Fruit fly (Drosophila melanogaster) whole organism, prepupa: ENCODE data around the gene RanBP3.

Source experiments
- Blimp-1 ChIP-seq: fragments of 200-800 bp; sonication (Bioruptor generic); optimal IDR thresholded peaks from 3 replicates; lab custom pipeline; 2017; ENCODE audit warnings: missing biosample characterization, missing genetic modification characterization, mild to moderate bottlenecking, moderate library complexity, missing genetic modification reagents
- CG11294 ChIP-seq: fragments of 200-800 bp; sonication (Bioruptor generic); IDR thresholded peaks from 2 replicates; pipeline ENCODE4 v1.3.6; 2022; ENCODE audit warnings: missing biosample characterization, missing genetic modification characterization
- CG11762 ChIP-seq: fragments of 200-800 bp; sonication (Bioruptor generic); optimal IDR thresholded peaks from 3 replicates; lab custom pipeline; 2016; ENCODE audit warnings: missing biosample characterization, missing genetic modification characterization; ENCODE audit not compliant: insufficient read depth
- CG11902 ChIP-seq: fragments of 200-800 bp; sonication (Bioruptor generic); optimal IDR thresholded peaks from 3 replicates; lab custom pipeline; 2016; ENCODE audit warnings: missing biosample characterization, missing genetic modification characterization
- CG15336 ChIP-seq: fragments of 200-800 bp; sonication (Bioruptor generic); IDR thresholded peaks from 2 replicates; pipeline ENCODE4 v1.3.6; 2022; ENCODE audit warnings: missing biosample characterization, missing genetic modification characterization
- CG1621 ChIP-seq: fragments of 200-800 bp; sonication (Bioruptor generic); optimal IDR thresholded peaks from 3 replicates; lab custom pipeline; 2018; ENCODE audit warnings: missing biosample characterization, mild to moderate bottlenecking, missing genetic modification characterization
- CG31627 ChIP-seq: fragments of 200-800 bp; sonication (Bioruptor generic); optimal IDR thresholded peaks from 3 replicates; lab custom pipeline; 2016; ENCODE audit warnings: missing biosample characterization, missing genetic modification characterization
- CG32006 ChIP-seq: fragments of 200-800 bp; sonication (Bioruptor generic); optimal IDR thresholded peaks from 3 replicates; lab custom pipeline; 2017; ENCODE audit warnings: missing biosample characterization, mild to moderate bottlenecking, missing genetic modification characterization
- CG34406 ChIP-seq: fragments of 200-800 bp; sonication (Bioruptor generic); optimal IDR thresholded peaks from 3 replicates; lab custom pipeline; 2016; ENCODE audit warnings: missing biosample characterization, missing genetic modification characterization
- CG3919 ChIP-seq: fragments of 200-800 bp; sonication (Bioruptor generic); optimal IDR thresholded peaks from 3 replicates; lab custom pipeline; 2016; ENCODE audit warnings: missing biosample characterization, missing genetic modification characterization
- CG4318 ChIP-seq: fragments of 200-800 bp; sonication (Bioruptor generic); optimal IDR thresholded peaks from 3 replicates; lab custom pipeline; 2017; ENCODE audit warnings: missing biosample characterization, mild to moderate bottlenecking, missing genetic modification characterization
- CG6163 ChIP-seq: fragments of 200-800 bp; sonication (Bioruptor generic); IDR thresholded peaks from 3 replicates; pipeline ENCODE4 v1.3.6; 2022; ENCODE audit warnings: missing biosample characterization, missing genetic modification characterization
- CG6276 ChIP-seq: fragments of 200-800 bp; sonication (Bioruptor generic); optimal IDR thresholded peaks from 2 replicates; lab custom pipeline; 2017; ENCODE audit warnings: missing biosample characterization, mild to moderate bottlenecking, missing genetic modification characterization
- CG6792 ChIP-seq: fragments of 200-800 bp; sonication (Bioruptor generic); optimal IDR thresholded peaks from 3 replicates; lab custom pipeline; 2016; ENCODE audit warnings: missing biosample characterization, missing genetic modification characterization
- CG6808 ChIP-seq: fragments of 200-800 bp; sonication (Bioruptor generic); optimal IDR thresholded peaks from 3 replicates; lab custom pipeline; 2017; ENCODE audit warnings: missing biosample characterization, missing genetic modification characterization, mild to moderate bottlenecking, moderate library complexity, missing genetic modification reagents
- CG7368 ChIP-seq: fragments of 200-800 bp; sonication (Bioruptor generic); optimal IDR thresholded peaks from 3 replicates; lab custom pipeline; 2016; ENCODE audit warnings: missing biosample characterization, missing genetic modification characterization
- CG8119 ChIP-seq: fragments of 200-800 bp; sonication (Bioruptor generic); IDR thresholded peaks from 3 replicates; pipeline ENCODE4 v1.3.6; 2022; ENCODE audit warnings: missing biosample characterization, missing genetic modification characterization
- CG9139 ChIP-seq: fragments of 200-800 bp; sonication (Bioruptor generic); optimal IDR thresholded peaks from 3 replicates; lab custom pipeline; 2017; ENCODE audit warnings: missing biosample characterization, mild to moderate bottlenecking, missing genetic modification characterization
- Eip75B ChIP-seq: fragments of 200-800 bp; sonication (Bioruptor generic); optimal IDR thresholded peaks from 3 replicates; lab custom pipeline; 2016; ENCODE audit warnings: missing biosample characterization, missing genetic modification characterization
- Ets21C ChIP-seq: fragments of 200-800 bp; sonication (Bioruptor generic); optimal IDR thresholded peaks from 3 replicates; lab custom pipeline; 2016; ENCODE audit warnings: missing biosample characterization, missing genetic modification characterization
- Ets96B ChIP-seq: fragments of 200-800 bp; optimal IDR thresholded peaks from 2 replicates; lab custom pipeline; 2019; ENCODE audit warnings: missing biosample characterization, mild to moderate bottlenecking, missing genetic modification characterization, moderate library complexity
- Gug ChIP-seq: fragments of 200-800 bp; sonication (Bioruptor generic); IDR thresholded peaks from 2 replicates; pipeline ENCODE4 v1.3.6; 2022; ENCODE audit warnings: missing biosample characterization, missing genetic modification characterization
- Hr39 ChIP-seq: fragments of 200-800 bp; sonication (Bioruptor generic); optimal IDR thresholded peaks from 2 replicates; lab custom pipeline; 2016; ENCODE audit warnings: missing biosample characterization, missing genetic modification characterization
- Hr4 ChIP-seq: fragments of 200-800 bp; sonication (Bioruptor generic); optimal IDR thresholded peaks from 3 replicates; lab custom pipeline; 2016; ENCODE audit warnings: missing biosample characterization, missing genetic modification characterization
- Lpt ChIP-seq: fragments of 200-800 bp; sonication (Bioruptor generic); optimal IDR thresholded peaks from 3 replicates; lab custom pipeline; 2016; ENCODE audit warnings: missing biosample characterization, missing genetic modification characterization
- Met ChIP-seq: fragments of 200-800 bp; sonication (Bioruptor generic); optimal IDR thresholded peaks from 3 replicates; lab custom pipeline; 2016; ENCODE audit warnings: missing biosample characterization, missing genetic modification characterization
- OdsH ChIP-seq: fragments of 200-800 bp; sonication (Bioruptor generic); optimal IDR thresholded peaks from 3 replicates; lab custom pipeline; 2016; ENCODE audit warnings: missing biosample characterization, missing genetic modification characterization
- Sox102F ChIP-seq: fragments of 200-800 bp; sonication (Bioruptor generic); optimal IDR thresholded peaks from 2 replicates; lab custom pipeline; 2016; ENCODE audit warnings: missing biosample characterization, mild to moderate bottlenecking, missing genetic modification characterization
- Sox14 ChIP-seq: fragments of 200-800 bp; sonication (Bioruptor generic); optimal IDR thresholded peaks from 3 replicates; lab custom pipeline; 2016; ENCODE audit warnings: missing biosample characterization, missing genetic modification characterization
- Sox15 ChIP-seq: fragments of 200-800 bp; sonication (Bioruptor generic); optimal IDR thresholded peaks from 3 replicates; lab custom pipeline; 2016; ENCODE audit warnings: missing biosample characterization, missing genetic modification characterization
- acj6 ChIP-seq: fragments of 200-800 bp; sonication (Bioruptor generic); optimal IDR thresholded peaks from 3 replicates; lab custom pipeline; 2016; ENCODE audit warnings: missing biosample characterization, missing genetic modification characterization
- dsx ChIP-seq: fragments of 200-800 bp; optimal IDR thresholded peaks from 3 replicates; lab custom pipeline; 2019; ENCODE audit warnings: missing biosample characterization, mild to moderate bottlenecking, missing genetic modification characterization, moderate library complexity; ENCODE audit not compliant: poor library complexity, severe bottlenecking
- eg ChIP-seq: fragments of 200-800 bp; sonication (Bioruptor generic); IDR thresholded peaks from 3 replicates; pipeline ENCODE4 v1.3.6; 2022; ENCODE audit warnings: missing biosample characterization, missing genetic modification characterization
- esn ChIP-seq: fragments of 200-800 bp; sonication (Bioruptor generic); optimal IDR thresholded peaks from 2 replicates; lab custom pipeline; 2016; ENCODE audit warnings: missing biosample characterization, mild to moderate bottlenecking, missing genetic modification characterization, moderate library complexity
- fd59A ChIP-seq: fragments of 200-800 bp; sonication (Bioruptor generic); optimal IDR thresholded peaks from 2 replicates; lab custom pipeline; 2017; ENCODE audit warnings: missing biosample characterization, mild to moderate bottlenecking, missing genetic modification characterization, missing genetic modification reagents
- fd85E ChIP-seq: fragments of 200-800 bp; sonication (Bioruptor generic); optimal IDR thresholded peaks from 3 replicates; lab custom pipeline; 2016; ENCODE audit warnings: missing biosample characterization, missing genetic modification characterization
- fkh ChIP-seq: fragments of 200-800 bp; sonication (Bioruptor generic); optimal IDR thresholded peaks from 3 replicates; lab custom pipeline; 2017; ENCODE audit warnings: missing biosample characterization, mild to moderate bottlenecking, missing genetic modification characterization, moderate library complexity
- lz ChIP-seq: fragments of 200-800 bp; sonication (Bioruptor generic); optimal IDR thresholded peaks from 3 replicates; lab custom pipeline; 2016; ENCODE audit warnings: missing biosample characterization, missing genetic modification characterization
- net ChIP-seq: fragments of 200-800 bp; sonication (Bioruptor generic); optimal IDR thresholded peaks from 3 replicates; lab custom pipeline; 2016; ENCODE audit warnings: missing biosample characterization, missing genetic modification characterization
- pdm3 ChIP-seq: fragments of 200-800 bp; sonication (Bioruptor generic); optimal IDR thresholded peaks from 3 replicates; lab custom pipeline; 2016; ENCODE audit warnings: missing biosample characterization, missing genetic modification characterization
- salr ChIP-seq, 2 experiments: fragments of 200-800 bp; sonication (Bioruptor generic); optimal IDR thresholded peaks; 3 replicates each; lab custom pipeline; 2016 to 2018; ENCODE audit warnings: missing biosample characterization in 2 of 2, missing genetic modification characterization in 2 of 2, mild to moderate bottlenecking in 1 of 2
- svp ChIP-seq: fragments of 200-800 bp; sonication (Bioruptor generic); peaks from one replicate; lab custom pipeline; 2016; ENCODE audit warnings: missing biosample characterization, missing genetic modification characterization
- topi ChIP-seq: fragments of 200-800 bp; sonication (Bioruptor generic); optimal IDR thresholded peaks from 3 replicates; lab custom pipeline; 2016; ENCODE audit warnings: missing biosample characterization, missing genetic modification characterization
- vri ChIP-seq: fragments of 200-800 bp; sonication (Bioruptor generic); optimal IDR thresholded peaks from 3 replicates; lab custom pipeline; 2016; ENCODE audit warnings: missing biosample characterization, mild to moderate bottlenecking, missing genetic modification characterization

RanBP3 gene

dm6 chr3R:23788406-23789021 is 35.9 kb upstream of the RanBP3 start (continued):
- TF ChIP-seq CG6808 (GFP tag; lab: Kevin White, UChicago) (peak; percentile 71), salr (GFP tag; optimal IDR thresholded peaks at IDR 0.05; lab: Kevin White, UChicago) (peak; percentile 48 to 73), acj6 (peak; percentile 72), CG11762 (GFP tag; lab: Kevin White, UChicago) (peak; percentile 67), Hr4 (GFP tag; lab: Kevin White, UChicago) (peak; percentile 72), Blimp-1 (no peak), CG1621 (tag; lab: Kevin White, UChicago) (peak; percentile 70), lz (GFP tag; lab: Kevin White, UChicago) (peak; percentile 51), Eip75B (peak; percentile 78)
- TF ChIP-seq, all 60 proteins: peak for 53

dm6 chr3R:23787632-23787960 is 35.0 kb upstream of the RanBP3 start:
- peak; percentile 29 for TF ChIP-seq dsx
- peak; percentile 7 for TF ChIP-seq CG9139 (GFP tag; lab: Kevin White, UChicago)
- TF ChIP-seq Met = no peak
- no peak for TF ChIP-seq fkh
- TF ChIP-seq, all 60 proteins: peak for 2

dm6 chr3R:23786768-23787631 is 34.4 kb upstream of the RanBP3 start:
- TF ChIP-seq svp (GFP tag; lab: Kevin White, UChicago) (no peak), CG11294 (peak; percentile 49; the same call in 1 of the 2 replicates), CG6792 (no peak), fkh (no peak), CG4318 (GFP tag; lab: Kevin White, UChicago) (no peak), lz (GFP tag; lab: Kevin White, UChicago) (peak; percentile 12), dsx (peak; percentile 88), Hr39 (GFP tag; lab: Kevin White, UChicago) (no peak), Sox14 (GFP tag; lab: Kevin White, UChicago) (peak; percentile 20), CG32006 (GFP tag; lab: Kevin White, UChicago) (peak; percentile 50), topi (GFP tag; lab: Kevin White, UChicago) (no peak), net (peak; percentile 44), esn (no peak), Lpt (GFP tag; lab: Kevin White, UChicago) (no peak), CG31627 (no peak), Sox15 (GFP tag; lab: Kevin White, UChicago) (no peak), Sox102F (GFP tag; lab: Kevin White, UChicago) (no peak), pdm3 (peak; percentile 12), salr (GFP tag; optimal IDR thresholded peaks at IDR 0.05; lab: Kevin White, UChicago) (peak; percentile 7 to 27), Gug (GFP tag; lab: Robert Waterston, UW) (peak; percentile 71), CG8119 (0 out of 3 replicates have a peak, but pooled peaks have one; percentile 24), fd85E (GFP tag; lab: Kevin White, UChicago) (no peak), OdsH (GFP tag; lab: Kevin White, UChicago) (peak; percentile 24), CG7368 (GFP tag; lab: Kevin White, UChicago) (peak; percentile 65), CG6163 (GFP tag; lab: Robert Waterston, UW) (peak; percentile 85), eg (GFP tag; lab: Robert Waterston, UW) (peak; percentile 73), CG34406 (no peak), Eip75B (peak; percentile 42), Ets96B (tag; lab: Kevin White, UChicago) (peak; percentile 47), fd59A (GFP tag; lab: Kevin White, UChicago) (peak; percentile 35), CG15336 (GFP tag; lab: Robert Waterston, UW) (peak; percentile 13; the same call in 1 of the 2 replicates), Ets21C (no peak), vri (GFP tag; lab: Kevin White, UChicago) (no peak), CG11902 (GFP tag; lab: Kevin White, UChicago) (no peak), CG9139 (GFP tag; lab: Kevin White, UChicago) (peak; percentile 5), CG6276 (GFP tag; lab: Kevin White, UChicago) (peak; percentile 46), CG11762 (GFP tag; lab: Kevin White, UChicago) (peak; percentile 20), CG3919 (GFP tag; lab: Kevin White, UChicago) (peak; percentile 83), Blimp-1 (no peak)
